Worm (Caenorhabditis elegans) whole organism, mixed stage, embryonic: ENCODE measurements around the gene rfc-2.
"Not testable (repeated sequence)": the region's sequence is repeated elsewhere in the genome, so short reads cannot be mapped to it uniquely, and the experiment has no call there.

Source experiments
- cnd-1 ChIP-seq: fragments of 200-800 bp; sonication (Bioruptor generic); optimal IDR thresholded peaks from 2 replicates; lab custom pipeline; 2018; ENCODE audit warnings: mild to moderate bottlenecking, missing genetic modification characterization, missing compliant biosample characterization
- elt-3 ChIP-seq: fragments of 150-350 bp; optimal IDR thresholded peaks from 2 replicates; lab custom pipeline; 2014; ENCODE audit warnings: missing biosample characterization, missing genetic modification characterization
- lin-13 ChIP-seq: fragments of 150-350 bp; optimal IDR thresholded peaks from 2 replicates; lab custom pipeline; 2014; ENCODE audit warnings: missing biosample characterization, missing genetic modification characterization
- lsy-2 ChIP-seq: fragments of 150-350 bp; optimal IDR thresholded peaks from 2 replicates; lab custom pipeline; 2014; ENCODE audit warnings: missing biosample characterization, missing genetic modification characterization
- mab-5 ChIP-seq: fragments of 150-350 bp; optimal IDR thresholded peaks from 2 replicates; lab custom pipeline; 2014; ENCODE audit warnings: missing biosample characterization, missing genetic modification characterization
- mep-1 ChIP-seq: fragments of 150-350 bp; optimal IDR thresholded peaks from 2 replicates; lab custom pipeline; 2017; ENCODE audit warnings: missing biosample characterization, missing genetic modification reagents, missing genetic modification characterization, inconsistent platforms
- nhr-12 ChIP-seq: fragments of 150-350 bp; optimal IDR thresholded peaks from 2 replicates; lab custom pipeline; 2014; ENCODE audit warnings: missing biosample characterization, missing genetic modification characterization
- nhr-237 ChIP-seq: fragments of 150-350 bp; optimal IDR thresholded peaks from 2 replicates; lab custom pipeline; 2014; ENCODE audit warnings: missing biosample characterization, missing genetic modification characterization
- nhr-28 ChIP-seq: fragments of 150-350 bp; optimal IDR thresholded peaks from 2 replicates; lab custom pipeline; 2014; ENCODE audit warnings: missing biosample characterization, missing genetic modification characterization
- nhr-76 ChIP-seq: sonication (generic microtip); optimal IDR thresholded peaks from 2 replicates; lab custom pipeline; 2017; ENCODE audit warnings: missing biosample characterization, missing genetic modification characterization
- snpc-4 ChIP-seq: fragments of 150-350 bp; optimal IDR thresholded peaks from 2 replicates; lab custom pipeline; 2014; ENCODE audit warnings: missing biosample characterization, missing genetic modification characterization
- sptf-1 ChIP-seq: sonication (generic microtip); optimal IDR thresholded peaks from 2 replicates; lab custom pipeline; 2017; ENCODE audit warnings: mild to moderate bottlenecking, missing genetic modification characterization, moderate library complexity, missing compliant biosample characterization
- unc-39 ChIP-seq: fragments of 150-350 bp; optimal IDR thresholded peaks from 2 replicates; lab custom pipeline; 2014; ENCODE audit warnings: missing biosample characterization, missing genetic modification characterization
- unc-62 ChIP-seq: fragments of 150-350 bp; optimal IDR thresholded peaks from 2 replicates; lab custom pipeline; 2014; ENCODE audit warnings: missing biosample characterization, missing genetic modification reagents, missing genetic modification characterization

DNA sequence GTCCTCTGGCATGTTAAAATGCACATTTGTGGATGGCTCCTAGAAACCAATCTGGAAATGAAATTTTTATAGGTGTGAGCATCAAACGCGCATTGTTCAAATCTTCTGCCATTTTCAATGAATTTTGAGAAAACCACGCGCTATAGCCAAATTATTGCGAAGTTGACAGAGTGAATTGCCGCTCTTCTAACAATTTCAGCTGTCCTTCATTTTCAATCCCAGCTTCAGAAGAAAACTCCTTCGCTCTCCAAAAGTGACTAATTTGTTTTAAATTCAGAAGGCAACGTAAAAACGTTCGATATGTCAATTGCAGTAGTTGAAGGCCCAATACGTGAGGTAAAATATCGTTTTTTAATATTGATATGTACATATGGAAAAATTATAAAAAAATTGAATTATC, 3.7 kb upstream of the rfc-2 start, which contains the start of gene F58F6.5:
- not testable (repeated sequence) for TF ChIP-seq unc-39 (tag; lab: Kevin White, UChicago); unc-62; mep-1 (tag; lab: Kevin White, UChicago); nhr-237 (tag; lab: Kevin White, UChicago); lin-13 (tag; lab: Kevin White, UChicago); nhr-76 (tag; lab: Kevin White, UChicago); cnd-1 (tag; lab: Kevin White, UChicago); nhr-28 (tag; lab: Kevin White, UChicago); sptf-1 (tag; lab: Kevin White, UChicago); lsy-2; elt-3 (tag; lab: Kevin White, UChicago); snpc-4 (tag; lab: Kevin White, UChicago); nhr-12 (tag; lab: Kevin White, UChicago); mab-5 (tag; lab: Kevin White, UChicago)
